Worm (Caenorhabditis elegans) whole organism, L1 larva: ENCODE results near the gene unc-130.

Source experiments
- nhr-12 ChIP-seq: sonication (generic microtip); optimal IDR thresholded peaks from 2 replicates; lab custom pipeline; 2017; ENCODE audit warnings: missing biosample characterization, missing genetic modification characterization
- nhr-71 ChIP-seq: sonication (generic microtip); optimal IDR thresholded peaks from 2 replicates; lab custom pipeline; 2016; ENCODE audit warnings: mild to moderate bottlenecking, missing genetic modification characterization, moderate library complexity, missing compliant biosample characterization
- tbx-2 ChIP-seq: sonication (generic microtip); optimal IDR thresholded peaks from 2 replicates; lab custom pipeline; 2016; ENCODE audit warnings: missing genetic modification characterization, missing compliant biosample characterization
- xbp-1 ChIP-seq: sonication (generic microtip); optimal IDR thresholded peaks from 2 replicates; lab custom pipeline; 2016; ENCODE audit warnings: missing genetic modification characterization, missing compliant biosample characterization

- TF ChIP-seq xbp-1 (tag; lab: Kevin White, UChicago) (no peak), tbx-2 (tag; lab: Kevin White, UChicago) (peak; percentile 17), nhr-12 (tag; lab: Kevin White, UChicago) (no peak), nhr-71 (no peak)
These were observed 2.9 kb downstream of the unc-130 start for ce11 chrII:11284701-11285100.
